Fruit fly (Drosophila melanogaster) whole organism, embryonic: Measurements from ENCODE around the gene Bet3.
A peak's percentile ranks its signal among the peaks of the same experiment; 100 is the strongest.

ENCODE experiments used
- CG10654 ChIP-seq: fragments of 200-800 bp; sonication (Bioruptor generic); optimal IDR thresholded peaks from 2 replicates; lab custom pipeline; 2016; ENCODE audit warnings: missing biosample characterization, missing genetic modification characterization
- CG14667 ChIP-seq: fragments of 200-800 bp; sonication (Bioruptor generic); IDR thresholded peaks from 2 replicates; pipeline ENCODE4 v1.3.6; 2022; ENCODE audit warnings: missing biosample characterization, missing genetic modification characterization
- CG1529 ChIP-seq: fragments of 200-800 bp; sonication (Bioruptor generic); optimal IDR thresholded peaks from 3 replicates; lab custom pipeline; 2018; ENCODE audit warnings: missing biosample characterization, missing genetic modification characterization
- CG15514 ChIP-seq: fragments of 200-800 bp; sonication (Bioruptor generic); optimal IDR thresholded peaks from 3 replicates; lab custom pipeline; 2017; ENCODE audit warnings: missing biosample characterization, missing genetic modification characterization, mild to moderate bottlenecking, moderate library complexity, missing genetic modification reagents
- CG16813 ChIP-seq: fragments of 200-800 bp; sonication (Bioruptor generic); IDR thresholded peaks from 3 replicates; pipeline ENCODE4 v1.3.6; 2022; ENCODE audit warnings: missing biosample characterization, missing genetic modification characterization; ENCODE audit not compliant: partially characterized antibody
- CG17361 ChIP-seq: fragments of 200-800 bp; sonication (Bioruptor generic); IDR thresholded peaks from 3 replicates; pipeline ENCODE4 v1.3.6; 2022; ENCODE audit warnings: missing biosample characterization, missing genetic modification characterization
- CG17568 ChIP-seq: fragments of 200-800 bp; sonication (Bioruptor generic); optimal IDR thresholded peaks from 2 replicates; lab custom pipeline; 2018; ENCODE audit warnings: missing biosample characterization, mild to moderate bottlenecking, missing genetic modification characterization, moderate library complexity
- CG17802 ChIP-seq: fragments of 200-800 bp; sonication (Bioruptor generic); optimal IDR thresholded peaks from 2 replicates; lab custom pipeline; 2018; ENCODE audit warnings: missing biosample characterization, mild to moderate bottlenecking, missing genetic modification characterization, moderate library complexity
- CG18011 ChIP-seq: fragments of 200-800 bp; sonication (Bioruptor generic); optimal IDR thresholded peaks from 2 replicates; lab custom pipeline; 2017; ENCODE audit warnings: missing biosample characterization, missing genetic modification characterization, mild to moderate bottlenecking, moderate library complexity, missing genotype
- CG18619 ChIP-seq: fragments of 200-800 bp; sonication (Bioruptor generic); optimal IDR thresholded peaks from 3 replicates; lab custom pipeline; 2017; ENCODE audit warnings: missing biosample characterization, mild to moderate bottlenecking, missing genetic modification characterization
- CG2129 ChIP-seq: fragments of 200-800 bp; sonication (Bioruptor generic); IDR thresholded peaks from 2 replicates; pipeline ENCODE4 v1.3.6; 2022; ENCODE audit warnings: missing biosample characterization, missing genetic modification characterization; ENCODE audit not compliant: partially characterized antibody
- CG2199 ChIP-seq: fragments of 200-800 bp; sonication (Bioruptor generic); IDR thresholded peaks from 3 replicates; pipeline ENCODE4 v1.3.6; 2022; ENCODE audit warnings: missing biosample characterization, missing genetic modification characterization
- CG31441 ChIP-seq: fragments of 200-800 bp; sonication (Bioruptor generic); IDR thresholded peaks from 2 replicates; pipeline ENCODE4 v1.3.6; 2022; ENCODE audit warnings: missing biosample characterization, missing genetic modification characterization
- CG3838 ChIP-seq: fragments of 200-800 bp; sonication (Bioruptor generic); optimal IDR thresholded peaks from 3 replicates; lab custom pipeline; 2016; ENCODE audit warnings: missing biosample characterization, missing genetic modification characterization
- CG6654 ChIP-seq: fragments of 200-800 bp; sonication (Bioruptor generic); optimal IDR thresholded peaks from 2 replicates; lab custom pipeline; 2017; ENCODE audit warnings: missing biosample characterization, mild to moderate bottlenecking, missing genetic modification characterization
- CG6791 ChIP-seq: fragments of 200-800 bp; sonication (Bioruptor generic); IDR thresholded peaks from 3 replicates; pipeline ENCODE4 v1.3.6; 2022; ENCODE audit warnings: missing biosample characterization, missing genetic modification characterization; ENCODE audit not compliant: partially characterized antibody
- CG6813 ChIP-seq: fragments of 200-800 bp; sonication (Bioruptor generic); optimal IDR thresholded peaks from 2 replicates; lab custom pipeline; 2017; ENCODE audit warnings: missing biosample characterization, missing genetic modification characterization, mild to moderate bottlenecking, moderate library complexity, missing genetic modification reagents
- CG6854 ChIP-seq: fragments of 200-800 bp; sonication (Bioruptor generic); optimal IDR thresholded peaks from 3 replicates; lab custom pipeline; 2017; ENCODE audit warnings: missing biosample characterization, mild to moderate bottlenecking, missing genetic modification characterization
- CG7372 ChIP-seq: fragments of 200-800 bp; sonication (Bioruptor generic); IDR thresholded peaks from 2 replicates; pipeline ENCODE4 v1.3.6; 2022; ENCODE audit warnings: missing biosample characterization, missing genetic modification characterization
- CG7928 ChIP-seq: fragments of 200-800 bp; sonication (Bioruptor generic); optimal IDR thresholded peaks from 2 replicates; lab custom pipeline; 2017; ENCODE audit warnings: missing biosample characterization, mild to moderate bottlenecking, missing genetic modification characterization
- CG8281 ChIP-seq: fragments of 200-800 bp; sonication (Bioruptor generic); optimal IDR thresholded peaks from 2 replicates; lab custom pipeline; 2018; ENCODE audit warnings: missing biosample characterization, mild to moderate bottlenecking, missing genetic modification characterization, moderate library complexity
- CG9437 ChIP-seq: fragments of 200-800 bp; sonication (Bioruptor generic); optimal IDR thresholded peaks from 2 replicates; lab custom pipeline; 2018; ENCODE audit warnings: missing biosample characterization, mild to moderate bottlenecking, missing genetic modification characterization
- CG9609 ChIP-seq: fragments of 200-800 bp; sonication (Bioruptor generic); optimal IDR thresholded peaks from 3 replicates; lab custom pipeline; 2016; ENCODE audit warnings: missing biosample characterization, missing genetic modification characterization
- CG9727 ChIP-seq: fragments of 200-800 bp; sonication (Bioruptor generic); optimal IDR thresholded peaks from 3 replicates; lab custom pipeline; 2017; ENCODE audit warnings: missing biosample characterization, mild to moderate bottlenecking, missing genetic modification characterization
- D19A ChIP-seq: fragments of 200-800 bp; optimal IDR thresholded peaks from 3 replicates; lab custom pipeline; 2019; ENCODE audit warnings: missing biosample characterization, mild to moderate bottlenecking, missing genetic modification characterization, moderate library complexity
- Eip74EF ChIP-seq, 2 experiments: fragments of 200-800 bp in 1 of 2; fragments of >200 bp in 1 of 2; sonication (Bioruptor generic) in 1 of 2; optimal IDR thresholded peaks; 2 replicates each; lab custom pipeline; 2017 to 2019; ENCODE audit warnings: missing biosample characterization in 2 of 2, missing genetic modification characterization in 2 of 2, mild to moderate bottlenecking in 1 of 2, moderate library complexity in 1 of 2
- HLH3B ChIP-seq: fragments of 200-800 bp; sonication (Bioruptor generic); IDR thresholded peaks from 2 replicates; pipeline ENCODE4 v1.3.6; 2022; ENCODE audit warnings: missing biosample characterization, missing genetic modification characterization
- Hr51 ChIP-seq, 2 experiments: fragments of 200-800 bp; sonication (Bioruptor generic); optimal IDR thresholded peaks; 2 replicates in 1 of 2; 3 replicates in 1 of 2; lab custom pipeline; 2016 to 2018; ENCODE audit warnings: missing biosample characterization in 2 of 2, missing genetic modification characterization in 2 of 2, mild to moderate bottlenecking in 1 of 2, moderate library complexity in 1 of 2
- Meics ChIP-seq: fragments of 200-800 bp; sonication (Bioruptor generic); optimal IDR thresholded peaks from 2 replicates; lab custom pipeline; 2017; ENCODE audit warnings: missing biosample characterization, mild to moderate bottlenecking, missing genetic modification characterization
- Sox100B ChIP-seq: fragments of 200-800 bp; sonication (Bioruptor generic); optimal IDR thresholded peaks from 3 replicates; lab custom pipeline; 2018; ENCODE audit warnings: missing biosample characterization, mild to moderate bottlenecking, missing genetic modification characterization
- Sry-δ ChIP-seq: fragments of 200-800 bp; sonication (Bioruptor generic); optimal IDR thresholded peaks from 2 replicates; lab custom pipeline; 2016; ENCODE audit warnings: missing biosample characterization, missing genetic modification characterization
- TFAM ChIP-seq: fragments of 200-800 bp; sonication (Bioruptor generic); optimal IDR thresholded peaks from 2 replicates; lab custom pipeline; 2017; ENCODE audit warnings: missing biosample characterization, missing genetic modification characterization, inconsistent platforms
- Xrp1 ChIP-seq: fragments of 200-800 bp; sonication (Bioruptor generic); IDR thresholded peaks from 2 replicates; pipeline ENCODE4 v1.3.6; 2022; ENCODE audit warnings: missing biosample characterization, missing genetic modification characterization
- ac ChIP-seq: fragments of 200-800 bp; sonication (Bioruptor generic); optimal IDR thresholded peaks from 3 replicates; lab custom pipeline; 2017; ENCODE audit warnings: missing biosample characterization, mild to moderate bottlenecking, missing genetic modification characterization
- ash1 ChIP-seq: fragments of 200-800 bp; sonication (Bioruptor generic); optimal IDR thresholded peaks from 2 replicates; lab custom pipeline; 2018; ENCODE audit warnings: missing biosample characterization, mild to moderate bottlenecking, missing genetic modification characterization
- cas ChIP-seq: fragments of 200-800 bp; sonication (Bioruptor generic); IDR thresholded peaks from 2 replicates; pipeline ENCODE4 v1.3.6; 2022; ENCODE audit warnings: missing biosample characterization, missing genetic modification characterization
- chinmo ChIP-seq: fragments of 200-800 bp; sonication (Bioruptor generic); IDR thresholded peaks from 4 replicates; pipeline ENCODE4 v1.3.6; 2022; ENCODE audit warnings: missing biosample characterization, missing genetic modification characterization; ENCODE audit not compliant: partially characterized antibody
- corto ChIP-seq: fragments of 200-800 bp; sonication (Bioruptor generic); optimal IDR thresholded peaks from 2 replicates; lab custom pipeline; 2016; ENCODE audit warnings: missing biosample characterization, mild to moderate bottlenecking, missing genetic modification characterization, moderate library complexity
- crol ChIP-seq: fragments of 200-800 bp; sonication (Bioruptor generic); IDR thresholded peaks from 2 replicates; pipeline ENCODE4 v1.3.6; 2022; ENCODE audit warnings: missing biosample characterization, missing genetic modification characterization
- fru ChIP-seq: fragments of >200 bp; optimal IDR thresholded peaks from 2 replicates; lab custom pipeline; 2017
- ftz-f1 ChIP-seq: fragments of 200-800 bp; sonication (Bioruptor generic); optimal IDR thresholded peaks from 2 replicates; lab custom pipeline; 2016; ENCODE audit warnings: missing biosample characterization, missing genetic modification characterization
- insv ChIP-seq, 2 experiments: fragments of 200-800 bp; sonication (Bioruptor generic); optimal IDR thresholded peaks; 3 replicates each; lab custom pipeline; 2016 to 2018; ENCODE audit warnings: missing biosample characterization in 2 of 2, missing genetic modification characterization in 2 of 2
- mam ChIP-seq: fragments of 200-800 bp; sonication (Bioruptor generic); optimal IDR thresholded peaks from 3 replicates; lab custom pipeline; 2016; ENCODE audit warnings: missing biosample characterization, missing genetic modification characterization
- nerfin-1 ChIP-seq: fragments of 200-800 bp; sonication (Bioruptor generic); optimal IDR thresholded peaks from 3 replicates; lab custom pipeline; 2019; ENCODE audit warnings: missing biosample characterization, mild to moderate bottlenecking, missing genetic modification characterization, moderate library complexity
- repo ChIP-seq: fragments of 200-800 bp; sonication (Bioruptor generic); optimal IDR thresholded peaks from 2 replicates; lab custom pipeline; 2016; ENCODE audit warnings: missing biosample characterization, missing genetic modification characterization
- run ChIP-seq: fragments of 200-800 bp; sonication (Bioruptor generic); optimal IDR thresholded peaks from 3 replicates; lab custom pipeline; 2018; ENCODE audit warnings: missing biosample characterization, mild to moderate bottlenecking, missing genetic modification characterization
- seq ChIP-seq: fragments of 200-800 bp; sonication (Bioruptor generic); IDR thresholded peaks from 2 replicates; pipeline ENCODE4 v1.3.6; 2022; ENCODE audit warnings: missing biosample characterization, missing genetic modification characterization
- slbo ChIP-seq: fragments of 200-800 bp; sonication (Bioruptor generic); IDR thresholded peaks from 2 replicates; pipeline ENCODE4 v1.3.6; 2022; ENCODE audit warnings: missing biosample characterization, missing genetic modification characterization
- trem ChIP-seq: fragments of 200-800 bp; optimal IDR thresholded peaks from 3 replicates; lab custom pipeline; 2019; ENCODE audit warnings: missing biosample characterization, mild to moderate bottlenecking, missing genetic modification characterization, moderate library complexity

The Bet3 gene

dm6 chr3L:9410754-9411423 is 31.2 kb downstream of the Bet3 start, which contains the start of the genes CG4022 and Cpsf5 (continued):
- TF ChIP-seq slbo (GFP tag; lab: Robert Waterston, UW), result peak; percentile 90
- TF ChIP-seq CG31441 (GFP tag; lab: Robert Waterston, UW), result peak; percentile 79
- no peak for TF ChIP-seq ftz-f1 (GFP tag; lab: Kevin White, UChicago)
- no peak for TF ChIP-seq ash1 (GFP tag; lab: Kevin White, UChicago)
- TF ChIP-seq trem (tag; lab: Kevin White, UChicago), result peak; percentile 85
- peak; percentile 42 for TF ChIP-seq CG17802 (tag; lab: Kevin White, UChicago)
- TF ChIP-seq nerfin-1 (tag; lab: Kevin White, UChicago), result peak; percentile 69
- TF ChIP-seq CG16813 (GFP tag; lab: Robert Waterston, UW), result peak; percentile 48; the same call in 1 of the 3 replicates
- TF ChIP-seq insv (GFP tag; optimal IDR thresholded peaks at IDR 0.05; lab: Kevin White, UChicago), result peak in 1 of 2 experiments; percentile 66
- peak; percentile 89 for TF ChIP-seq Xrp1 (GFP tag; lab: Robert Waterston, UW)
- TF ChIP-seq CG9727 (GFP tag; lab: Kevin White, UChicago), result peak; percentile 84
- peak; percentile 20 for TF ChIP-seq ac (GFP tag; lab: Kevin White, UChicago)
- peak; percentile 84 for TF ChIP-seq CG7372 (GFP tag; lab: Robert Waterston, UW)
- peak; percentile 26; the same call in 1 of the 3 replicates for TF ChIP-seq CG2199 (GFP tag; lab: Robert Waterston, UW)
- TF ChIP-seq CG14667 (GFP tag; lab: Robert Waterston, UW), result peak; percentile 68
- peak; percentile 74 for TF ChIP-seq CG3838
- peak; percentile 80 for TF ChIP-seq CG10654 (GFP tag; lab: Kevin White, UChicago)
- peak; percentile 74 for TF ChIP-seq cas
- TF ChIP-seq CG9609, result peak; percentile 50
- TF ChIP-seq chinmo, result 0 out of 4 replicates have a peak, but pooled peaks have one; percentile 26
- TF ChIP-seq CG9437 (GFP tag; lab: Kevin White, UChicago), result peak; percentile 60
- peak; percentile 54 for TF ChIP-seq run (tag; lab: Kevin White, UChicago)
- TF ChIP-seq fru (lab: Kevin White, UChicago), result no peak
- TF ChIP-seq HLH3B (GFP tag; lab: Robert Waterston, UW), result peak; percentile 84
- peak; percentile 52 for TF ChIP-seq D19A (tag; lab: Kevin White, UChicago)
- peak; percentile 71 for TF ChIP-seq Sox100B (GFP tag; lab: Kevin White, UChicago)
- peak; percentile 63 for TF ChIP-seq CG17568 (GFP tag; lab: Kevin White, UChicago)
- TF ChIP-seq mam (GFP tag; lab: Kevin White, UChicago), result peak; percentile 73
- TF ChIP-seq CG7928 (GFP tag; lab: Kevin White, UChicago), result peak; percentile 98
- TF ChIP-seq Meics (GFP tag; lab: Kevin White, UChicago), result peak; percentile 78
- TF ChIP-seq crol (GFP tag; lab: Robert Waterston, UW), result no peak
- peak; percentile 82 for TF ChIP-seq CG17361 (GFP tag; lab: Robert Waterston, UW)
- TF ChIP-seq CG15514 (GFP tag; lab: Kevin White, UChicago), result peak; percentile 100
- peak; percentile 46 to 83 for TF ChIP-seq Hr51 (GFP tag; optimal IDR thresholded peaks at IDR 0.05; lab: Kevin White, UChicago)
- TF ChIP-seq CG18619 (GFP tag; lab: Kevin White, UChicago), result peak; percentile 80
- TF ChIP-seq repo, result peak; percentile 2
- TF ChIP-seq CG6854 (GFP tag; lab: Kevin White, UChicago), result no peak
- no peak for TF ChIP-seq CG6791 (GFP tag; lab: Robert Waterston, UW)
- TF ChIP-seq CG18011, result peak; percentile 58
- TF ChIP-seq CG1529 (GFP tag; lab: Kevin White, UChicago), result peak; percentile 76
- no peak for TF ChIP-seq CG6654 (GFP tag; lab: Kevin White, UChicago)
- peak; percentile 36 for TF ChIP-seq CG8281
- peak; percentile 42 for TF ChIP-seq Sry-δ (GFP tag; lab: Kevin White, UChicago)
- no peak for TF ChIP-seq corto (GFP tag; lab: Kevin White, UChicago)
- no peak for TF ChIP-seq CG2129 (GFP tag; lab: Robert Waterston, UW)
- TF ChIP-seq Eip74EF (GFP tag; optimal IDR thresholded peaks at IDR 0.05; lab: Kevin White, UChicago), result peak in 1 of 2 experiments; percentile 36
- no peak for TF ChIP-seq TFAM (GFP tag; lab: Kevin White, UChicago)
- TF ChIP-seq seq (GFP tag; lab: Robert Waterston, UW), result peak; percentile 74
- no peak for TF ChIP-seq CG6813
